Worm (Caenorhabditis elegans): ENCODE results near the gene asm-2.

The asm-2 gene

ce11 chrX:11307056-11307455, 17.0 kb downstream of the asm-2 start, which contains the start of gene vhl-1:
Gene vhl-1 (plus strand): TSS chrX:11307356.
- no peak for TF ChIP-seq ZK546.5 (tag; optimal IDR thresholded peaks at IDR 0.05)
- peak; percentile 54 for TF ChIP-seq mes-2 (tag; optimal IDR thresholded peaks at IDR 0.05; ENCODE audit: poor library complexity, severe bottlenecking)
- TF ChIP-seq hmg-1.1 (GFP tag; IDR thresholded peaks at IDR 0.05), result 0 out of 2 replicates have a peak, but pooled peaks have one; percentile 11

DNA sequence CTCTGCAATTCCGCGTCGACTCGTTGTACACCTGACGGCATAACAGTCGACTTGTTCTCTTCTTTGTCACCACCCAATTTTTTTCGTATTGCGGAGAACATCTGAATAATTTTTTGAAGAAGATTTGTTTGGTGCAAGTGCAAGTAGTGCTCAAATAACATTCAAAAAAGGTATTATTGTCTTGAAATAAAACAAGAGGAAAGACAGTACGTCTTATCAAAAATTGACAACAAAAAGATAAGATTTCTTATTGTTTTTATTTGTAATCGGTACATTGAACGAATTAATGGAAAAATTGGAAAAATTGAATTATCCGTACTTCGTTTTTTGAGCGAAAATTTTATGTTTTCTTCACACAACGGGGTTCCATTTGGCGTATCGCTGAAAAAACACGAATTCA, 18.3 kb downstream of the asm-2 start, which contains the start of gene F08G12.1:
F08G12.1 (minus strand) TSS at position 101 of the 400 bp plus-strand sequence.
- TF ChIP-seq cey-2 (tag; optimal IDR thresholded peaks at IDR 0.05; ENCODE audit: borderline replicate concordance, insufficient read depth), result no peak
- no peak for TF ChIP-seq lin-39 (tag; optimal IDR thresholded peaks at IDR 0.05)

DNA sequence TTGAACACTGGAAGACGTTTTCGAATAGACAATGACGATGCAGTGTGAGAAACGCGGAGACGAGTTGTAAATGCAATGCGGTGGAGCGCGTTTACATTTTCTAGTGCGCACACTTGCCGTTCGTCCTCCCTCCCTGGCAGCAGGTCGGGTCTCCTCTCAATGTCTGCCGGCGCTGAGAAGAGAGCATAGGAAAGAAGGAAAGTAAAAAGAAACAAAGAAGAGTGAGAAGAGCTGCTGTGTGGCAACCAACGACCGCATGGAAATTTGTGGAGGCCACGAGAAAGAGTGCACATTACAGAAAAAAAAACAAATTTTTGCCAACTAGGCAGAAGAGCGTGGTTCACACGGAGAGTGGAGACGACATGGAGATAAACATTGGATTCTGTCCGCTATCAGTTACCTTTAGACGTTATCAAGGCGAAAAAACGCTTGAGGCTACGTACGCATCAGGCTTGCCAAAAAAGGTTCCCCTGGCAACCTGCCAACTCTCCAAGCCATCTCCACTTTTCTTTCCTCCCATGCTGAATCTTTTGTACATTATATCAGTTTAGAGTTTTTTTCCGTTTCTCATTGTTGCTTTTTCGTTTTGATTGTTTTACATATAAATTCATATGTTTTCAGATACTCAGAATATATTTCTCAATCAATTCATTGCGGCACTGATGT, 24.3 kb downstream of the asm-2 start, which contains the start of the genes snrp-40.1 and F08G12.3:
snrp-40.1 (minus strand) TSS at position 143 of the 666 bp plus-strand sequence.
F08G12.3 (plus strand) TSS at position 616 of the 666 bp plus-strand sequence.
- TF ChIP-seq daf-12 (tag; optimal IDR thresholded peaks at IDR 0.05) (no peak), hmg-1.1 (GFP tag; IDR thresholded peaks at IDR 0.05) (peak; percentile 92), lin-38 (GFP tag; IDR thresholded peaks at IDR 0.05) (peak; percentile 93), ztf-11 (tag; optimal IDR thresholded peaks at IDR 0.05) (no peak), skn-1 (tag; optimal IDR thresholded peaks at IDR 0.05) (no peak), zip-11 (GFP tag; IDR thresholded peaks at IDR 0.05) (no peak), Y75B8A.6 (GFP tag; IDR thresholded peaks at IDR 0.05) (no peak), F26F4.8 (GFP tag; conservative IDR thresholded peaks at IDR 0.05) (no peak), lin-15B (tag; optimal IDR thresholded peaks at IDR 0.05) (no peak), zag-1 (tag; optimal IDR thresholded peaks at IDR 0.05) (no peak), Y48G9A.11 (GFP tag; IDR thresholded peaks at IDR 0.05) (no peak), lsy-2 (tag; optimal IDR thresholded peaks at IDR 0.05) (peak; percentile 53 to 85), dmd-9 (GFP tag; IDR thresholded peaks at IDR 0.05) (no peak), aha-1 (tag) (peak; percentile 99), spr-1 (tag; optimal IDR thresholded peaks at IDR 0.05) (peak; percentile 35), F10B5.3 (tag; optimal IDR thresholded peaks at IDR 0.05) (no peak), mxl-2 (GFP tag; conservative IDR thresholded peaks at IDR 0.05) (no peak), zfp-2 (tag; optimal IDR thresholded peaks at IDR 0.05) (no peak), zfp-3 (GFP tag; conservative IDR thresholded peaks at IDR 0.05) (no peak), F49E8.2 (tag; optimal IDR thresholded peaks at IDR 0.05; ENCODE audit: borderline replicate concordance) (no peak), nhr-102 (tag; optimal IDR thresholded peaks at IDR 0.05) (peak; percentile 28), egl-27 (tag; optimal IDR thresholded peaks at IDR 0.05) (no peak), ceh-44 (GFP tag; IDR thresholded peaks at IDR 0.05) (no peak), egl-43 (GFP tag; IDR thresholded peaks at IDR 0.05) (peak; percentile 73), aly-2 (tag; optimal IDR thresholded peaks at IDR 0.05) (no peak), duxl-1 (tag; optimal IDR thresholded peaks at IDR 0.05; ENCODE audit: poor library complexity) (no peak), nhr-41 (GFP tag; IDR thresholded peaks at IDR 0.05) (no peak), hif-1 (tag; optimal IDR thresholded peaks at IDR 0.05) (peak in 1 of 2 experiments; percentile 75), Y105C5A.15 (GFP tag; IDR thresholded peaks at IDR 0.05) (no peak), lim-7 (GFP tag; IDR thresholded peaks at IDR 0.05) (no peak), dmd-6 (GFP tag; IDR thresholded peaks at IDR 0.05) (peak; percentile 79), lin-29 (GFP tag; IDR thresholded peaks at IDR 0.05) (no peak), nhr-28 (tag; optimal IDR thresholded peaks at IDR 0.05) (peak; percentile 97), mes-2 (tag; optimal IDR thresholded peaks at IDR 0.05; ENCODE audit: poor library complexity, severe bottlenecking) (peak; percentile 88), lin-39 (tag; optimal IDR thresholded peaks at IDR 0.05) (no peak), fos-1 (tag; optimal IDR thresholded peaks at IDR 0.05) (no peak), nhr-11 (tag; optimal IDR thresholded peaks at IDR 0.05) (peak; percentile 94), mdt-29 (GFP tag; IDR thresholded peaks at IDR 0.05) (no peak), nhr-42 (GFP tag; IDR thresholded peaks at IDR 0.05) (no peak), ZK337.2 (GFP tag; IDR thresholded peaks at IDR 0.05) (no peak), Y5F2A.4 (GFP tag; optimal IDR thresholded peaks at IDR 0.05) (no peak), mep-1 (tag; optimal IDR thresholded peaks at IDR 0.05) (peak; percentile 94), dve-1 (tag; optimal IDR thresholded peaks at IDR 0.05; ENCODE audit: insufficient read depth) (peak; percentile 89)
